Fruit fly (Drosophila melanogaster): ENCODE results near the gene mRpL45.
A peak's percentile ranks its signal among the peaks of the same experiment; 100 is the strongest.

mRpL45 gene

dm6 chr3R:22663115-22663514 is 44.8 kb downstream of the mRpL45 start (continued):
- TF ChIP-seq H15 (GFP tag; IDR thresholded peaks at IDR 0.05) (0 out of 3 replicates have a peak, but pooled peaks have one; percentile 50), CG6813 (GFP tag; optimal IDR thresholded peaks at IDR 0.05) (peak; percentile 50), Elba2 (GFP tag; optimal IDR thresholded peaks at IDR 0.05) (no peak), Dek (tag; optimal IDR thresholded peaks at IDR 0.05) (peak; percentile 50), NK7.1 (GFP tag; optimal IDR thresholded peaks at IDR 0.05) (no peak), ash1 (GFP tag; optimal IDR thresholded peaks at IDR 0.05) (no peak), Fer2 (tag; optimal IDR thresholded peaks at IDR 0.05) (peak; percentile 32), odd (GFP tag; optimal IDR thresholded peaks at IDR 0.05) (peak; percentile 39), CG7963 (GFP tag; IDR thresholded peaks at IDR 0.05; ENCODE audit: partially characterized antibody) (no peak), CG10431 (GFP tag; optimal IDR thresholded peaks at IDR 0.05) (no peak), Poxn (GFP tag; IDR thresholded peaks at IDR 0.05) (no peak), CG7271 (tag; optimal IDR thresholded peaks at IDR 0.05) (no peak), dimm (GFP tag; IDR thresholded peaks at IDR 0.05) (peak; percentile 51), dpn (GFP tag; optimal IDR thresholded peaks at IDR 0.05) (peak; percentile 48 to 75), zfh1 (GFP tag; IDR thresholded peaks at IDR 0.05) (peak; percentile 71), bsh (GFP tag; optimal IDR thresholded peaks at IDR 0.05) (peak; percentile 34 to 81), nmo (GFP tag; optimal IDR thresholded peaks at IDR 0.05) (peak; percentile 75), CG17186 (GFP tag; optimal IDR thresholded peaks at IDR 0.05) (no peak), Ssrp (tag; optimal IDR thresholded peaks at IDR 0.05) (no peak), trem (tag; optimal IDR thresholded peaks at IDR 0.05) (peak; percentile 14), fru (optimal IDR thresholded peaks at IDR 0.05) (no peak), pfk (GFP tag; optimal IDR thresholded peaks at IDR 0.05) (no peak), Myb (GFP tag; optimal IDR thresholded peaks at IDR 0.05) (peak; percentile 18), HLH3B (GFP tag; IDR thresholded peaks at IDR 0.05) (peak; percentile 60; the same call in 1 of the 2 replicates), Hand (GFP tag; optimal IDR thresholded peaks at IDR 0.05) (peak; percentile 45), CG11696 (GFP tag; IDR thresholded peaks at IDR 0.05) (0 out of 2 replicates have a peak, but pooled peaks have one; percentile 51), phol (tag; optimal IDR thresholded peaks at IDR 0.05) (peak; percentile 71), CG5245 (GFP tag; optimal IDR thresholded peaks at IDR 0.05) (peak; percentile 26), YL-1 (GFP tag; optimal IDR thresholded peaks at IDR 0.05) (no peak), CG3847 (GFP tag; IDR thresholded peaks at IDR 0.05) (peak; percentile 77), CkIIα-i1 (GFP tag; IDR thresholded peaks at IDR 0.05) (no peak), CG30403 (GFP tag; optimal IDR thresholded peaks at IDR 0.05) (peak; percentile 72), CG3065 (GFP tag; optimal IDR thresholded peaks at IDR 0.05) (no peak), Hey (tag; optimal IDR thresholded peaks at IDR 0.05) (no peak), Pdp1 (GFP tag; optimal IDR thresholded peaks at IDR 0.05) (peak in 1 of 2 experiments; percentile 22), CG34224 (GFP tag; IDR thresholded peaks at IDR 0.05; ENCODE audit: partially characterized antibody) (no peak), CG16815 (GFP tag; optimal IDR thresholded peaks at IDR 0.05) (peak; percentile 59), CG13296 (GFP tag; optimal IDR thresholded peaks at IDR 0.05) (peak; percentile 46), az2 (GFP tag; optimal IDR thresholded peaks at IDR 0.05) (peak; percentile 71), CG30020 (tag; optimal IDR thresholded peaks at IDR 0.05) (no peak), MBD-R2 (GFP tag; IDR thresholded peaks at IDR 0.05) (peak; percentile 41; the same call in 1 of the 2 replicates), CG11456 (GFP tag; IDR thresholded peaks at IDR 0.05) (0 out of 3 replicates have a peak, but pooled peaks have one; percentile 11), CG11398 (GFP tag; optimal IDR thresholded peaks at IDR 0.05) (no peak), CG2129 (GFP tag; IDR thresholded peaks at IDR 0.05; ENCODE audit: partially characterized antibody) (no peak), Ets97D (GFP tag; optimal IDR thresholded peaks at IDR 0.05) (no peak), Hr39 (optimal IDR thresholded peaks at IDR 0.05) (no peak), CG11247 (GFP tag; IDR thresholded peaks at IDR 0.05) (no peak), stc (GFP tag; IDR thresholded peaks at IDR 0.05) (peak; percentile 63; the same call in 1 of the 2 replicates), Lhr (GFP tag; optimal IDR thresholded peaks at IDR 0.05) (peak; percentile 5), pan (optimal IDR thresholded peaks at IDR 0.05) (no peak), pan (GFP tag; optimal IDR thresholded peaks at IDR 0.05 in 1 of 2, IDR thresholded peaks at IDR 0.05 in 1 of 2) (peak in 1 of 2 experiments; percentile 58)
